Fruit fly (Drosophila melanogaster) whole organism: ENCODE data around the gene CG14930.

Source experiments
- CG8478 ChIP-seq: fragments of >200 bp; optimal IDR thresholded peaks from 2 replicates; lab custom pipeline; 2018; ENCODE audit warnings: inconsistent platforms
- psq ChIP-seq: fragments of >200 bp; optimal IDR thresholded peaks from 2 replicates; lab custom pipeline; 2017

dm6 chr2L:11530952-11531351, 9.9 kb upstream of the CG14930 start, which contains the start of gene CG31706:
- TF ChIP-seq CG8478 (lab: Kevin White, UChicago) (no peak), psq (lab: Kevin White, UChicago) (no peak)
